Fruit fly (Drosophila melanogaster) whole organism, embryonic: Measurements from ENCODE around the gene Rpp20.

Experiments
- ATbp ChIP-seq: fragments of 200-800 bp; sonication (Bioruptor generic); optimal IDR thresholded peaks from 2 replicates; lab custom pipeline; 2017; ENCODE audit warnings: missing biosample characterization, mild to moderate bottlenecking, missing genetic modification characterization, missing genetic modification reagents
- Adf1 ChIP-seq: fragments of 200-800 bp; sonication (Bioruptor generic); IDR thresholded peaks from 2 replicates; pipeline ENCODE4 v1.3.6; 2022; ENCODE audit warnings: missing biosample characterization, missing genetic modification characterization
- CG10366 ChIP-seq: fragments of 200-800 bp; sonication (Bioruptor generic); IDR thresholded peaks from 2 replicates; pipeline ENCODE4 v1.3.6; 2022; ENCODE audit warnings: missing biosample characterization, missing genetic modification characterization
- CG11456 ChIP-seq: fragments of 200-800 bp; sonication (Bioruptor generic); IDR thresholded peaks from 3 replicates; pipeline ENCODE4 v1.3.6; 2022; ENCODE audit warnings: missing biosample characterization, missing genetic modification characterization
- CG11723 ChIP-seq: fragments of 200-800 bp; sonication (Bioruptor generic); optimal IDR thresholded peaks from 2 replicates; lab custom pipeline; 2017; ENCODE audit warnings: missing biosample characterization, mild to moderate bottlenecking, missing genetic modification characterization
- CG13123 ChIP-seq: fragments of 200-800 bp; sonication (Bioruptor generic); optimal IDR thresholded peaks from 2 replicates; lab custom pipeline; 2016; ENCODE audit warnings: missing biosample characterization, missing genetic modification characterization
- CG14710 ChIP-seq: fragments of 200-800 bp; sonication (Bioruptor generic); optimal IDR thresholded peaks from 3 replicates; lab custom pipeline; 2019; ENCODE audit warnings: missing biosample characterization, mild to moderate bottlenecking, missing genetic modification characterization, moderate library complexity
- CG15601 ChIP-seq: fragments of 200-800 bp; sonication (Bioruptor generic); optimal IDR thresholded peaks from 3 replicates; lab custom pipeline; 2019; ENCODE audit warnings: missing biosample characterization, mild to moderate bottlenecking, missing genetic modification characterization, moderate library complexity
- CG17328 ChIP-seq: fragments of 200-800 bp; sonication (Bioruptor generic); IDR thresholded peaks from 2 replicates; pipeline ENCODE4 v1.3.6; 2022; ENCODE audit warnings: missing biosample characterization, missing genetic modification characterization
- CG18599 ChIP-seq: fragments of 200-800 bp; sonication (Bioruptor generic); optimal IDR thresholded peaks from 3 replicates; lab custom pipeline; 2017; ENCODE audit warnings: missing biosample characterization, missing genetic modification characterization, mild to moderate bottlenecking, moderate library complexity, missing genetic modification reagents
- CG2889 ChIP-seq: fragments of 200-800 bp; sonication (Bioruptor generic); IDR thresholded peaks from 3 replicates; pipeline ENCODE4 v1.3.6; 2022; ENCODE audit warnings: missing biosample characterization, missing genetic modification characterization
- CG30403 ChIP-seq: fragments of 200-800 bp; sonication (Bioruptor generic); optimal IDR thresholded peaks from 3 replicates; lab custom pipeline; 2016; ENCODE audit warnings: missing biosample characterization, missing genetic modification characterization
- CG31365 ChIP-seq: fragments of 200-800 bp; sonication (Bioruptor generic); optimal IDR thresholded peaks from 2 replicates; lab custom pipeline; 2018; ENCODE audit warnings: missing biosample characterization, mild to moderate bottlenecking, missing genetic modification characterization
- CG3163 ChIP-seq: fragments of 200-800 bp; sonication (Bioruptor generic); optimal IDR thresholded peaks from 3 replicates; lab custom pipeline; 2016; ENCODE audit warnings: missing biosample characterization, missing genetic modification characterization
- CG33213 ChIP-seq: fragments of 200-800 bp; sonication (Bioruptor generic); optimal IDR thresholded peaks from 3 replicates; lab custom pipeline; 2016; ENCODE audit warnings: missing biosample characterization, missing genetic modification characterization
- CG3847 ChIP-seq: fragments of 200-800 bp; sonication (Bioruptor generic); IDR thresholded peaks from 2 replicates; pipeline ENCODE4 v1.3.6; 2022; ENCODE audit warnings: missing biosample characterization, missing genetic modification characterization
- CG6683 ChIP-seq: fragments of 200-800 bp; sonication (Bioruptor generic); optimal IDR thresholded peaks from 2 replicates; lab custom pipeline; 2017; ENCODE audit warnings: missing biosample characterization, mild to moderate bottlenecking, missing genetic modification characterization, missing genetic modification reagents
- CG7556 ChIP-seq: fragments of 200-800 bp; sonication (Bioruptor generic); optimal IDR thresholded peaks from 2 replicates; lab custom pipeline; 2017; ENCODE audit warnings: missing biosample characterization, mild to moderate bottlenecking, missing genetic modification characterization
- CG8290 ChIP-seq, 3 experiments: fragments of 200-800 bp; sonication (Bioruptor generic); optimal IDR thresholded peaks; 2 replicates each; lab custom pipeline; 2016 to 2019; ENCODE audit warnings: missing biosample characterization in 3 of 3, missing genetic modification characterization in 3 of 3, mild to moderate bottlenecking in 2 of 3, moderate library complexity in 1 of 3
- Dbx ChIP-seq: fragments of 200-800 bp; sonication (Bioruptor generic); IDR thresholded peaks from 3 replicates; pipeline ENCODE4 v1.3.6; 2022; ENCODE audit warnings: missing biosample characterization, missing genetic modification characterization
- Dip2 ChIP-seq: fragments of 200-800 bp; sonication (Bioruptor generic); IDR thresholded peaks from 2 replicates; pipeline ENCODE4 v1.3.6; 2022; ENCODE audit warnings: missing biosample characterization, missing genetic modification characterization
- ERR ChIP-seq: fragments of 200-800 bp; sonication (Bioruptor generic); optimal IDR thresholded peaks from 2 replicates; lab custom pipeline; 2016; ENCODE audit warnings: missing biosample characterization, missing genetic modification characterization
- Fer2 ChIP-seq: fragments of 200-800 bp; sonication (Bioruptor generic); optimal IDR thresholded peaks from 2 replicates; lab custom pipeline; 2018; ENCODE audit warnings: missing biosample characterization, mild to moderate bottlenecking, missing genetic modification characterization, moderate library complexity
- Hey ChIP-seq: fragments of 200-800 bp; sonication (Bioruptor generic); optimal IDR thresholded peaks from 3 replicates; lab custom pipeline; 2018; ENCODE audit warnings: missing biosample characterization, mild to moderate bottlenecking, missing genetic modification characterization
- Nf-YC ChIP-seq: fragments of 200-800 bp; optimal IDR thresholded peaks from 3 replicates; lab custom pipeline; 2019; ENCODE audit warnings: missing biosample characterization, mild to moderate bottlenecking, missing genetic modification characterization, moderate library complexity
- NfI ChIP-seq: fragments of 200-800 bp; sonication (Bioruptor generic); optimal IDR thresholded peaks from 3 replicates; lab custom pipeline; 2018; ENCODE audit warnings: missing biosample characterization, mild to moderate bottlenecking, missing genetic modification characterization, moderate library complexity
- Pdp1 ChIP-seq, 2 experiments: fragments of 200-800 bp; sonication (Bioruptor generic); optimal IDR thresholded peaks; 3 replicates each; lab custom pipeline; 2016; ENCODE audit warnings: missing biosample characterization in 2 of 2, missing genetic modification characterization in 2 of 2, mild to moderate bottlenecking in 1 of 2, moderate library complexity in 1 of 2
- Ssrp ChIP-seq: fragments of 200-800 bp; sonication (Bioruptor generic); optimal IDR thresholded peaks from 2 replicates; lab custom pipeline; 2018; ENCODE audit warnings: missing biosample characterization, mild to moderate bottlenecking, missing genetic modification characterization, moderate library complexity
- TFAM ChIP-seq: fragments of 200-800 bp; sonication (Bioruptor generic); optimal IDR thresholded peaks from 2 replicates; lab custom pipeline; 2017; ENCODE audit warnings: missing biosample characterization, missing genetic modification characterization, inconsistent platforms
- Usf ChIP-seq: fragments of 200-800 bp; sonication (Bioruptor generic); optimal IDR thresholded peaks from 2 replicates; lab custom pipeline; 2017; ENCODE audit warnings: missing genotype, missing biosample characterization, missing genetic modification characterization
- aop ChIP-seq: fragments of 200-800 bp; sonication (Bioruptor generic); IDR thresholded peaks from 2 replicates; pipeline ENCODE4 v1.3.6; 2022; ENCODE audit warnings: missing biosample characterization, missing genetic modification characterization
- ara ChIP-seq: fragments of 200-800 bp; sonication (Bioruptor generic); IDR thresholded peaks from 2 replicates; pipeline ENCODE4 v1.3.6; 2022; ENCODE audit warnings: missing biosample characterization, missing genetic modification characterization
- bab2 ChIP-seq: fragments of 200-800 bp; sonication (Bioruptor generic); optimal IDR thresholded peaks from 2 replicates; lab custom pipeline; 2016; ENCODE audit warnings: missing biosample characterization, missing genetic modification characterization
- bowl ChIP-seq: fragments of 200-800 bp; sonication (Bioruptor generic); IDR thresholded peaks from 2 replicates; pipeline ENCODE4 v1.3.6; 2022; ENCODE audit warnings: missing biosample characterization, missing genetic modification characterization
- caup ChIP-seq: fragments of 200-800 bp; sonication (Bioruptor generic); optimal IDR thresholded peaks from 3 replicates; lab custom pipeline; 2017; ENCODE audit warnings: missing biosample characterization, mild to moderate bottlenecking, missing genetic modification characterization, moderate library complexity; ENCODE audit not compliant: severe bottlenecking
- chinmo ChIP-seq: fragments of 200-800 bp; sonication (Bioruptor generic); IDR thresholded peaks from 4 replicates; pipeline ENCODE4 v1.3.6; 2022; ENCODE audit warnings: missing biosample characterization, missing genetic modification characterization; ENCODE audit not compliant: partially characterized antibody
- dan ChIP-seq: fragments of 200-800 bp; sonication (Bioruptor generic); IDR thresholded peaks from 2 replicates; pipeline ENCODE4 v1.3.6; 2022; ENCODE audit warnings: missing biosample characterization, missing genetic modification characterization
- gcm2 ChIP-seq: fragments of 200-800 bp; sonication (Bioruptor generic); optimal IDR thresholded peaks from 2 replicates; lab custom pipeline; 2016; ENCODE audit warnings: missing biosample characterization, missing genetic modification characterization
- hb ChIP-seq: fragments of 200-800 bp; sonication (Bioruptor generic); IDR thresholded peaks from 3 replicates; pipeline ENCODE4 v1.3.6; 2022; ENCODE audit warnings: missing biosample characterization, missing genetic modification characterization; ENCODE audit not compliant: partially characterized antibody
- jumu ChIP-seq: fragments of 200-800 bp; sonication (Bioruptor generic); optimal IDR thresholded peaks from 3 replicates; lab custom pipeline; 2016; ENCODE audit warnings: missing biosample characterization, missing genetic modification characterization
- lbe ChIP-seq: fragments of 200-800 bp; sonication (Bioruptor generic); optimal IDR thresholded peaks from 2 replicates; lab custom pipeline; 2016; ENCODE audit warnings: missing biosample characterization, mild to moderate bottlenecking, missing genetic modification characterization
- lilli ChIP-seq: fragments of 200-800 bp; sonication (Bioruptor generic); optimal IDR thresholded peaks from 3 replicates; lab custom pipeline; 2016; ENCODE audit warnings: missing biosample characterization, missing genetic modification characterization
- lmd ChIP-seq: fragments of 200-800 bp; sonication (Bioruptor generic); IDR thresholded peaks from 2 replicates; pipeline ENCODE4 v1.3.6; 2022; ENCODE audit warnings: missing biosample characterization, missing genetic modification characterization
- nmo ChIP-seq: fragments of 200-800 bp; sonication (Bioruptor generic); optimal IDR thresholded peaks from 2 replicates; lab custom pipeline; 2018; ENCODE audit warnings: missing biosample characterization, mild to moderate bottlenecking, missing genetic modification characterization, moderate library complexity
- otp ChIP-seq: fragments of 200-800 bp; sonication (Bioruptor generic); IDR thresholded peaks from 3 replicates; pipeline ENCODE4, ENCODE4 v1.3.6; 2022; ENCODE audit warnings: missing biosample characterization, missing genetic modification characterization
- pfk ChIP-seq: fragments of 200-800 bp; sonication (Bioruptor generic); optimal IDR thresholded peaks from 2 replicates; lab custom pipeline; 2018; ENCODE audit warnings: missing biosample characterization, mild to moderate bottlenecking, missing genetic modification characterization, moderate library complexity
- psq ChIP-seq: fragments of 200-800 bp; sonication (Bioruptor generic); optimal IDR thresholded peaks from 2 replicates; lab custom pipeline; 2017; ENCODE audit warnings: missing biosample characterization, missing genetic modification characterization
- ro ChIP-seq: fragments of 200-800 bp; sonication (Bioruptor generic); IDR thresholded peaks from 2 replicates; pipeline ENCODE4 v1.3.6; 2022; ENCODE audit warnings: missing biosample characterization, missing genetic modification characterization
- ssp ChIP-seq: fragments of 200-800 bp; sonication (Bioruptor generic); IDR thresholded peaks from 2 replicates; pipeline ENCODE4 v1.3.6; 2022; ENCODE audit warnings: missing biosample characterization, missing genetic modification characterization
- stwl ChIP-seq: fragments of 200-800 bp; sonication (Bioruptor generic); optimal IDR thresholded peaks from 3 replicates; lab custom pipeline; 2018; ENCODE audit warnings: missing biosample characterization, mild to moderate bottlenecking, missing genetic modification characterization, moderate library complexity
- vnd ChIP-seq: fragments of 200-800 bp; sonication (Bioruptor generic); IDR thresholded peaks from 3 replicates; pipeline ENCODE4 v1.3.6; 2022; ENCODE audit warnings: missing biosample characterization, missing genetic modification characterization; ENCODE audit not compliant: partially characterized antibody

The Rpp20 gene

DNA sequence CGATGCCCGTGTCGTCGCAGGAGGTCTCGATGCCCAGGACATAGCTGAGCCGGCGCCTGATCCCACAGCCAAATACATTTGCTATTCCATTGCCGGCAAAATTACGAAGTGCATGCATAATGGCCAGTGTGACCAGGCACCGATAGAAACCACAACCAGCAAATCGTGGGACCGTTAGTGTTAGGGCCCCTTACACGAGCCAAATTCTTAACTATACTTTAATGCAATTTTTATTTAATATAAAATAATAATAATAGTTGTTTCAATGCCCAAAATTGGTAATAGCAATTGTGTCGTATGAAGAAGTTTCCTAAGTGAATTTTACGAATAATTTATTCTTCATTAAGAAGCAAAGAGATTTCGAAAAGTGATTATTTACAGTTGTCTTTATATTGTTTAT is 42.6 kb upstream of the Rpp20 start, which contains the start of gene Tcs4 (continued):
- TF ChIP-seq bab2 (GFP tag; lab: Kevin White, UChicago) (no peak), gcm2 (GFP tag; lab: Kevin White, UChicago) (no peak), Dbx (GFP tag; lab: Robert Waterston, UW) (no peak), Adf1 (GFP tag; lab: Robert Waterston, UW) (no peak), caup (no peak), CG31365 (tag; lab: Kevin White, UChicago) (no peak), CG11456 (no peak), vnd (GFP tag; lab: Robert Waterston, UW) (no peak), CG3163 (GFP tag; lab: Kevin White, UChicago) (no peak), Ssrp (tag; lab: Kevin White, UChicago) (peak; percentile 5), ro (no peak), lilli (no peak), Nf-YC (peak; percentile 19), CG6683 (no peak), psq (GFP tag; lab: Kevin White, UChicago) (no peak), nmo (GFP tag; lab: Kevin White, UChicago) (peak; percentile 48), CG13123 (GFP tag; lab: Kevin White, UChicago) (no peak), ssp (GFP tag; lab: Robert Waterston, UW) (no peak), otp (GFP tag; lab: Robert Waterston, UW) (no peak), Fer2 (tag; lab: Kevin White, UChicago) (no peak), ara (GFP tag; lab: Robert Waterston, UW) (no peak), Dip2 (no peak), pfk (GFP tag; lab: Kevin White, UChicago) (no peak), CG10366 (GFP tag; lab: Robert Waterston, UW) (no peak), aop (GFP tag; lab: Robert Waterston, UW) (no peak), lmd (GFP tag; lab: Robert Waterston, UW) (no peak; the same call in 1 of the 2 replicates), CG33213 (GFP tag; lab: Kevin White, UChicago) (no peak), chinmo (GFP tag; lab: Robert Waterston, UW) (peak; percentile 71; the same call in 2 of the 4 replicates), CG18599 (GFP tag; lab: Kevin White, UChicago) (no peak), CG3847 (GFP tag; lab: Robert Waterston, UW) (no peak), Usf (GFP tag; lab: Kevin White, UChicago) (no peak), CG11723 (GFP tag; lab: Kevin White, UChicago) (no peak), CG7556 (GFP tag; lab: Kevin White, UChicago) (peak; percentile 5), ERR (GFP tag; lab: Kevin White, UChicago) (no peak), bowl (no peak), CG30403 (GFP tag; lab: Kevin White, UChicago) (peak; percentile 44), ATbp (GFP tag; lab: Kevin White, UChicago) (no peak), CG15601 (tag; lab: Kevin White, UChicago) (peak; percentile 27), Hey (no peak), CG2889 (GFP tag; lab: Robert Waterston, UW) (no peak), Pdp1 (GFP tag; optimal IDR thresholded peaks at IDR 0.05; lab: Kevin White, UChicago) (peak in 1 of 2 experiments; percentile 83), TFAM (GFP tag; lab: Kevin White, UChicago) (no peak), CG14710 (tag; lab: Kevin White, UChicago) (peak; percentile 49), dan (GFP tag; lab: Robert Waterston, UW) (no peak), NfI (GFP tag; lab: Kevin White, UChicago) (peak; percentile 17), lbe (GFP tag; lab: Kevin White, UChicago) (peak; percentile 1), CG17328 (no peak), stwl (tag; lab: Kevin White, UChicago) (peak; percentile 100), jumu (GFP tag; lab: Kevin White, UChicago) (no peak), hb (no peak), CG8290 (GFP tag; optimal IDR thresholded peaks at IDR 0.05; lab: Kevin White, UChicago) (peak; percentile 4), CG8290 (tag; optimal IDR thresholded peaks at IDR 0.05; lab: Kevin White, UChicago) (no peak)
